Worm (Caenorhabditis elegans) whole organism, L1 larva: ENCODE results near the gene cdh-7.

ENCODE experiments used
- C04F5.9 ChIP-seq: sonication (generic microtip); optimal IDR thresholded peaks from 2 replicates; lab custom pipeline; 2016; ENCODE audit warnings: missing genetic modification characterization, missing compliant biosample characterization
- C34B4.2 ChIP-seq: sonication (generic microtip); optimal IDR thresholded peaks from 2 replicates; lab custom pipeline; 2017; ENCODE audit warnings: mild to moderate bottlenecking, missing genetic modification characterization, missing compliant biosample characterization
- Y116A8C.19 ChIP-seq: sonication (generic microtip); optimal IDR thresholded peaks from 2 replicates; lab custom pipeline; 2016; ENCODE audit warnings: missing compliant biosample characterization, missing genetic modification characterization, borderline replicate concordance
- aha-1 ChIP-seq: fragments of 150-350 bp; optimal IDR thresholded peaks from 2 replicates; lab custom pipeline; 2014; ENCODE audit warnings: missing biosample characterization, missing genetic modification characterization
- aly-2 ChIP-seq: fragments of 150-350 bp; optimal IDR thresholded peaks from 2 replicates; lab custom pipeline; 2014; ENCODE audit warnings: missing biosample characterization, missing genetic modification characterization
- ama-1 ChIP-seq: fragments of 150-350 bp; optimal IDR thresholded peaks from 2 replicates; lab custom pipeline; 2014
- blmp-1 ChIP-seq: fragments of 150-350 bp; optimal IDR thresholded peaks from 2 replicates; lab custom pipeline; 2014; ENCODE audit warnings: missing biosample characterization, missing genetic modification characterization
- ceh-8 ChIP-seq: fragments of 200-800 bp; sonication (Bioruptor generic); optimal IDR thresholded peaks from 2 replicates; lab custom pipeline; 2018; ENCODE audit warnings: mild to moderate bottlenecking, missing genetic modification characterization, moderate library complexity, missing compliant biosample characterization
- ceh-82 ChIP-seq, 3 experiments: fragments of 150-350 bp in 1 of 3; sonication (generic microtip) in 2 of 3; optimal IDR thresholded peaks; 2 replicates each; lab custom pipeline; 2014 to 2017; ENCODE audit warnings: missing biosample characterization in 3 of 3, missing genetic modification characterization in 3 of 3
- ceh-90 ChIP-seq: sonication (generic microtip); optimal IDR thresholded peaks from 2 replicates; lab custom pipeline; 2016; ENCODE audit warnings: missing genetic modification characterization, missing compliant biosample characterization
- ces-1 ChIP-seq: fragments of 150-350 bp; optimal IDR thresholded peaks from 2 replicates; lab custom pipeline; 2014; ENCODE audit warnings: missing biosample characterization, missing genetic modification reagents, missing genetic modification characterization
- egl-13 ChIP-seq: sonication (generic microtip); optimal IDR thresholded peaks from 2 replicates; lab custom pipeline; 2016; ENCODE audit warnings: missing genotype, missing genetic modification reagents, missing genetic modification characterization, missing compliant biosample characterization
- egl-27 ChIP-seq, 2 experiments: fragments of 150-350 bp in 1 of 2; sonication (generic microtip); optimal IDR thresholded peaks; 3 replicates each; lab custom pipeline; 2017 to 2018; ENCODE audit warnings: missing biosample characterization in 2 of 2, missing genetic modification characterization in 2 of 2, missing genetic modification reagents in 2 of 2
- ets-5 ChIP-seq: fragments of 200-800 bp; sonication (Bioruptor generic); IDR thresholded peaks from 2 replicates; pipeline ENCODE4 v1.3.6; 2022; ENCODE audit warnings: missing genetic modification characterization, missing compliant biosample characterization
- fkh-8 ChIP-seq: sonication (generic microtip); optimal IDR thresholded peaks from 2 replicates; lab custom pipeline; 2016; ENCODE audit warnings: mild to moderate bottlenecking, missing genetic modification characterization, missing compliant biosample characterization
- fos-1 ChIP-seq: fragments of 150-350 bp; optimal IDR thresholded peaks from 2 replicates; lab custom pipeline; 2014; ENCODE audit warnings: missing biosample characterization, missing genetic modification characterization
- hlh-17 ChIP-seq: fragments of 200-800 bp; sonication (Bioruptor generic); optimal IDR thresholded peaks from 2 replicates; lab custom pipeline; 2018; ENCODE audit warnings: missing genetic modification characterization, mild to moderate bottlenecking, missing compliant biosample characterization, moderate library complexity, borderline replicate concordance
- hlh-4 ChIP-seq: sonication (generic microtip); optimal IDR thresholded peaks from 2 replicates; lab custom pipeline; 2016; ENCODE audit warnings: mild to moderate bottlenecking, missing genetic modification characterization, missing compliant biosample characterization
- hpl-2 ChIP-seq: fragments of 150-350 bp; optimal IDR thresholded peaks from 2 replicates; lab custom pipeline; 2014; ENCODE audit warnings: missing biosample characterization, missing genetic modification reagents, missing genetic modification characterization
- isw-1 ChIP-seq: fragments of 200-800 bp; sonication (Bioruptor generic); IDR thresholded peaks from 2 replicates; pipeline ENCODE4 v1.3.6; 2022; ENCODE audit warnings: missing genetic modification characterization, missing compliant biosample characterization
- jun-1 ChIP-seq: fragments of 150-350 bp; optimal IDR thresholded peaks from 2 replicates; lab custom pipeline; 2014; ENCODE audit warnings: missing biosample characterization, missing genetic modification reagents, missing genetic modification characterization
- lin-13 ChIP-seq: fragments of 150-350 bp; optimal IDR thresholded peaks from 2 replicates; lab custom pipeline; 2014; ENCODE audit warnings: missing biosample characterization, missing genetic modification reagents, missing genetic modification characterization
- lin-14 ChIP-seq: fragments of 200-800 bp; sonication (Bioruptor generic); optimal IDR thresholded peaks from 2 replicates; lab custom pipeline; 2018; ENCODE audit warnings: mild to moderate bottlenecking, missing genetic modification characterization, moderate library complexity, missing compliant biosample characterization
- mab-9 ChIP-seq: fragments of 200-800 bp; sonication (Bioruptor generic); IDR thresholded peaks from 2 replicates; pipeline ENCODE4 v1.3.6; 2022; ENCODE audit warnings: missing genetic modification reagents, missing genetic modification characterization, missing compliant biosample characterization
- mdl-1 ChIP-seq, 2 experiments: fragments of 150-350 bp; optimal IDR thresholded peaks; 2 replicates each; lab custom pipeline; 2014 to 2017; ENCODE audit warnings: missing biosample characterization in 2 of 2, missing genetic modification characterization in 2 of 2, inconsistent platforms in 1 of 2
- mef-2 ChIP-seq: fragments of 150-350 bp; optimal IDR thresholded peaks from 2 replicates; lab custom pipeline; 2014; ENCODE audit warnings: missing biosample characterization, missing genetic modification characterization
- mep-1 ChIP-seq: fragments of 150-350 bp; optimal IDR thresholded peaks from 2 replicates; lab custom pipeline; 2014; ENCODE audit warnings: missing biosample characterization, missing genetic modification characterization
- nhr-11 ChIP-seq: fragments of 150-350 bp; optimal IDR thresholded peaks from 2 replicates; lab custom pipeline; 2014; ENCODE audit warnings: missing biosample characterization, missing genetic modification characterization
- nhr-12 ChIP-seq: sonication (generic microtip); optimal IDR thresholded peaks from 2 replicates; lab custom pipeline; 2017; ENCODE audit warnings: missing biosample characterization, missing genetic modification characterization
- nhr-20 ChIP-seq: sonication (generic microtip); optimal IDR thresholded peaks from 2 replicates; lab custom pipeline; 2016; ENCODE audit warnings: mild to moderate bottlenecking, missing genetic modification characterization, missing compliant biosample characterization
- nhr-237 ChIP-seq: fragments of 150-350 bp; optimal IDR thresholded peaks from 2 replicates; lab custom pipeline; 2014; ENCODE audit warnings: missing biosample characterization, missing genetic modification characterization
- nhr-28 ChIP-seq: fragments of 150-350 bp; optimal IDR thresholded peaks from 2 replicates; lab custom pipeline; 2014; ENCODE audit warnings: missing biosample characterization, missing genetic modification characterization
- nhr-47 ChIP-seq: sonication (generic microtip); optimal IDR thresholded peaks from 2 replicates; lab custom pipeline; 2016; ENCODE audit warnings: mild to moderate bottlenecking, missing genetic modification characterization, moderate library complexity, missing compliant biosample characterization
- nhr-76 ChIP-seq: sonication (generic microtip); optimal IDR thresholded peaks from 2 replicates; lab custom pipeline; 2017; ENCODE audit warnings: missing biosample characterization, missing genetic modification characterization
- nhr-77 ChIP-seq: fragments of 150-350 bp; optimal IDR thresholded peaks from 2 replicates; lab custom pipeline; 2014; ENCODE audit warnings: missing biosample characterization, missing genetic modification characterization
- nhr-85 ChIP-seq: sonication (generic microtip); peaks from one replicate; lab custom pipeline; 2016; ENCODE audit warnings: missing genetic modification characterization, inconsistent platforms, missing compliant biosample characterization
- nhr-90 ChIP-seq: sonication (generic microtip); optimal IDR thresholded peaks from 2 replicates; lab custom pipeline; 2016; ENCODE audit warnings: mild to moderate bottlenecking, missing genetic modification characterization, missing compliant biosample characterization; ENCODE audit not compliant: poor library complexity
- pag-3 ChIP-seq: sonication (generic microtip); optimal IDR thresholded peaks from 2 replicates; lab custom pipeline; 2017; ENCODE audit warnings: missing genetic modification characterization, mild to moderate bottlenecking, missing compliant biosample characterization, antibody characterized with exemption, borderline replicate concordance; ENCODE audit not compliant: insufficient read depth
- snu-23 ChIP-seq: sonication (generic microtip); optimal IDR thresholded peaks from 2 replicates; lab custom pipeline; 2016; ENCODE audit warnings: missing genetic modification characterization, missing compliant biosample characterization
- sox-4 ChIP-seq: sonication (generic microtip); optimal IDR thresholded peaks from 2 replicates; lab custom pipeline; 2016; ENCODE audit warnings: missing genetic modification characterization, missing compliant biosample characterization
- sptf-1 ChIP-seq: fragments of 150-350 bp; optimal IDR thresholded peaks from 2 replicates; lab custom pipeline; 2014; ENCODE audit warnings: missing biosample characterization, missing genetic modification characterization
- swsn-7 ChIP-seq: sonication (generic microtip); optimal IDR thresholded peaks from 2 replicates; lab custom pipeline; 2016; ENCODE audit warnings: missing genetic modification characterization, missing compliant biosample characterization
- tlp-1 ChIP-seq: fragments of 150-350 bp; optimal IDR thresholded peaks from 2 replicates; lab custom pipeline; 2014; ENCODE audit warnings: missing biosample characterization, missing genetic modification characterization
- unc-130 ChIP-seq: fragments of 150-350 bp; optimal IDR thresholded peaks from 2 replicates; lab custom pipeline; 2017; ENCODE audit warnings: missing biosample characterization, missing genetic modification characterization, inconsistent platforms
- unc-30 ChIP-seq: sonication (generic microtip); optimal IDR thresholded peaks from 2 replicates; lab custom pipeline; 2017; ENCODE audit warnings: missing biosample characterization, missing genetic modification characterization
- unc-62 ChIP-seq: fragments of 150-350 bp; optimal IDR thresholded peaks from 2 replicates; lab custom pipeline; 2014; ENCODE audit warnings: missing biosample characterization, missing genetic modification reagents, missing genetic modification characterization
- unc-86 ChIP-seq: sonication (generic microtip); optimal IDR thresholded peaks from 2 replicates; lab custom pipeline; 2016; ENCODE audit warnings: missing genetic modification characterization, missing compliant biosample characterization
- unc-98 ChIP-seq: fragments of 200-800 bp; sonication (Bioruptor generic); IDR thresholded peaks from 2 replicates; pipeline ENCODE4 v1.3.6; 2022; ENCODE audit warnings: missing genetic modification characterization, missing compliant biosample characterization
- xbp-1 ChIP-seq: sonication (generic microtip); optimal IDR thresholded peaks from 2 replicates; lab custom pipeline; 2016; ENCODE audit warnings: missing genetic modification characterization, missing compliant biosample characterization
- zip-4 ChIP-seq: fragments of 200-800 bp; sonication (Bioruptor generic); optimal IDR thresholded peaks from 2 replicates; lab custom pipeline; 2018; ENCODE audit warnings: mild to moderate bottlenecking, missing genetic modification characterization, moderate library complexity, missing compliant biosample characterization
- ztf-11 ChIP-seq, 2 experiments: sonication (generic microtip); optimal IDR thresholded peaks; 2 replicates each; lab custom pipeline; 2016 to 2017; ENCODE audit warnings: missing genetic modification characterization in 2 of 2, missing biosample characterization in 1 of 2, missing compliant biosample characterization in 1 of 2

Gene cdh-7

DNA sequence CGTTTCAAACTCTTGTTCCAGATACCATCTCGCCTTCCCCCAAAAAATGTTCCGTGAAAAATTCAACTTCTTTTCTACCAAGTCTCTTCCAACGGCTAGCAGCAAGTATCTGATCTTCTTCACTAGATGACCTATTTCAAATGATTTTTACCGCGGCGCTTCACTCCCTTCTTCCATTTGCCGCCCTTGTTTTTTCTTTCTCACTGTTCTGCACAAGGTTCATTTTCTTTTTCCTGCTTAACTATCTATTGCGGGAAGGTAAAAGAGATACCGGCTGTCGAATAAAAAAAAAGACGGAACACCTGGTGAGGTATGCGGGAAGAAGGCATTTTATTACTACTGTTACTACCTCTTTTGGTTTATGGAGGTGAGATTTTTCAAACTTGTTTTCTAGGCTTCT is at the start of gene cdh-7:
Gene cdh-7 (plus strand): TSS at position 214 of the 400 bp plus-strand sequence.
- TF ChIP-seq blmp-1 (tag; lab: Kevin White, UChicago) (peak; percentile 84), unc-130 (tag; lab: Kevin White, UChicago) (no peak)

ce11 chrII:14794935-14795454 is 48.0 kb upstream of the cdh-7 start, which contains the start of gene eif-3.B:
Gene eif-3.B, plus strand, starts transcription at chrII:14795404.
- peak; percentile 94 for TF ChIP-seq fkh-8
- peak; percentile 84 to 89 (median 88) for TF ChIP-seq ceh-82 (tag; optimal IDR thresholded peaks at IDR 0.05; lab: Kevin White, UChicago)
- peak; percentile 98 for TF ChIP-seq nhr-47
- TF ChIP-seq mep-1, result peak; percentile 96
- TF ChIP-seq fos-1, result peak; percentile 86
- peak; percentile 95 for TF ChIP-seq xbp-1
- peak; percentile 96 for TF ChIP-seq isw-1 (GFP tag; lab: Robert Waterston, UW)
- peak; percentile 98 for TF ChIP-seq snu-23 (GFP tag; lab: Kevin White, UChicago)
- TF ChIP-seq unc-30, result no peak
- TF ChIP-seq mab-9 (GFP tag; lab: Robert Waterston, UW), result peak; percentile 74; the same call in 1 of the 2 replicates
- peak in 1 of 2 experiments; percentile 26 for TF ChIP-seq egl-27 (tag; optimal IDR thresholded peaks at IDR 0.05; lab: Kevin White, UChicago)
- peak; percentile 78 for TF ChIP-seq nhr-11 (tag; lab: Kevin White, UChicago)
- peak; percentile 29 for TF ChIP-seq hpl-2
- no peak for TF ChIP-seq ets-5 (GFP tag; lab: Robert Waterston, UW)
- peak; percentile 26 for TF ChIP-seq nhr-28 (tag; lab: Kevin White, UChicago)
- TF ChIP-seq pag-3 (tag; lab: Kevin White, UChicago), result no peak
- TF ChIP-seq lin-13 (GFP tag; lab: Kevin White, UChicago), result peak; percentile 94
- TF ChIP-seq mef-2 (tag; lab: Kevin White, UChicago), result peak; percentile 15
- peak; percentile 55 for TF ChIP-seq hlh-17 (GFP tag; lab: Kevin White, UChicago)
- no peak for TF ChIP-seq ces-1 (GFP tag; lab: Kevin White, UChicago)
- TF ChIP-seq ztf-11 (tag; optimal IDR thresholded peaks at IDR 0.05; lab: Kevin White, UChicago), result peak in 1 of 2 experiments; percentile 97
- peak; percentile 95 for TF ChIP-seq C04F5.9 (tag; lab: Kevin White, UChicago)
- TF ChIP-seq ceh-90 (tag; lab: Kevin White, UChicago), result peak; percentile 98
- TF ChIP-seq tlp-1 (tag; lab: Kevin White, UChicago), result no peak
- no peak for TF ChIP-seq nhr-76 (tag; lab: Kevin White, UChicago)
- TF ChIP-seq jun-1 (tag; lab: Kevin White, UChicago), result peak; percentile 87
- peak; percentile 99 for TF ChIP-seq nhr-90 (tag; lab: Kevin White, UChicago)
- TF ChIP-seq ama-1 (lab: Kevin White, UChicago), result no peak
- peak; percentile 99 for TF ChIP-seq unc-86 (tag; lab: Kevin White, UChicago)
- TF ChIP-seq unc-98 (GFP tag; lab: Robert Waterston, UW), result peak; percentile 88
- TF ChIP-seq nhr-77, result peak; percentile 98
- TF ChIP-seq unc-62 (GFP tag; lab: Kevin White, UChicago), result no peak
- TF ChIP-seq egl-13 (tag; lab: Kevin White, UChicago), result peak; percentile 98
- TF ChIP-seq sox-4 (tag; lab: Kevin White, UChicago), result peak; percentile 97
- TF ChIP-seq swsn-7 (tag; lab: Kevin White, UChicago), result peak; percentile 96
- TF ChIP-seq C34B4.2 (tag; lab: Kevin White, UChicago), result peak; percentile 1
- peak; percentile 79 for TF ChIP-seq zip-4 (GFP tag; lab: Kevin White, UChicago)
- peak; percentile 16 for TF ChIP-seq nhr-12 (tag; lab: Kevin White, UChicago)
- TF ChIP-seq nhr-237, result peak; percentile 86
- no peak for TF ChIP-seq hlh-4 (tag; lab: Kevin White, UChicago)
- TF ChIP-seq blmp-1 (tag; lab: Kevin White, UChicago), result peak; percentile 84
- TF ChIP-seq mdl-1 (tag; optimal IDR thresholded peaks at IDR 0.05; lab: Kevin White, UChicago), result peak in 1 of 2 experiments; percentile 80
- TF ChIP-seq ceh-8 (GFP tag; lab: Kevin White, UChicago), result peak; percentile 94
- peak; percentile 87 for TF ChIP-seq aly-2 (tag; lab: Kevin White, UChicago)
- peak; percentile 97 for TF ChIP-seq nhr-20 (tag; lab: Kevin White, UChicago)
- peak; percentile 98 for TF ChIP-seq nhr-85 (tag; lab: Kevin White, UChicago)
- TF ChIP-seq lin-14 (GFP tag; lab: Kevin White, UChicago), result peak; percentile 93
- peak; percentile 90 for TF ChIP-seq Y116A8C.19
- TF ChIP-seq sptf-1, result no peak
- peak; percentile 51 for TF ChIP-seq aha-1 (tag; lab: Kevin White, UChicago)
